Worm (Caenorhabditis elegans) whole organism, mixed stage, embryonic: ENCODE measurements around the gene col-119.

ENCODE experiments used
- M03D4.4 ChIP-seq: sonication (generic microtip); optimal IDR thresholded peaks from 2 replicates; lab custom pipeline; 2017; ENCODE audit warnings: mild to moderate bottlenecking, missing genetic modification characterization, missing compliant biosample characterization
- blmp-1 ChIP-seq: fragments of 150-350 bp; optimal IDR thresholded peaks from 2 replicates; lab custom pipeline; 2014; ENCODE audit warnings: missing biosample characterization, missing genetic modification characterization
- ces-1 ChIP-seq: fragments of 150-350 bp; optimal IDR thresholded peaks from 2 replicates; lab custom pipeline; 2014; ENCODE audit warnings: missing biosample characterization, missing genetic modification reagents, missing genetic modification characterization
- elt-1 ChIP-seq: sonication (generic microtip); optimal IDR thresholded peaks from 2 replicates; lab custom pipeline; 2017; ENCODE audit warnings: missing genetic modification characterization, mild to moderate bottlenecking, missing compliant biosample characterization, antibody characterized with exemption, moderate library complexity, borderline replicate concordance; ENCODE audit not compliant: insufficient read depth
- elt-3 ChIP-seq: fragments of 150-350 bp; optimal IDR thresholded peaks from 2 replicates; lab custom pipeline; 2014; ENCODE audit warnings: missing biosample characterization, missing genetic modification characterization
- lin-13 ChIP-seq: fragments of 150-350 bp; optimal IDR thresholded peaks from 2 replicates; lab custom pipeline; 2014; ENCODE audit warnings: missing biosample characterization, missing genetic modification characterization
- mep-1 ChIP-seq: fragments of 150-350 bp; optimal IDR thresholded peaks from 2 replicates; lab custom pipeline; 2017; ENCODE audit warnings: missing biosample characterization, missing genetic modification reagents, missing genetic modification characterization, inconsistent platforms
- nhr-237 ChIP-seq: fragments of 150-350 bp; optimal IDR thresholded peaks from 2 replicates; lab custom pipeline; 2014; ENCODE audit warnings: missing biosample characterization, missing genetic modification characterization
- snpc-4 ChIP-seq: fragments of 150-350 bp; optimal IDR thresholded peaks from 2 replicates; lab custom pipeline; 2014; ENCODE audit warnings: missing biosample characterization, missing genetic modification characterization
- unc-62 ChIP-seq: fragments of 150-350 bp; optimal IDR thresholded peaks from 2 replicates; lab custom pipeline; 2014; ENCODE audit warnings: missing biosample characterization, missing genetic modification reagents, missing genetic modification characterization

DNA sequence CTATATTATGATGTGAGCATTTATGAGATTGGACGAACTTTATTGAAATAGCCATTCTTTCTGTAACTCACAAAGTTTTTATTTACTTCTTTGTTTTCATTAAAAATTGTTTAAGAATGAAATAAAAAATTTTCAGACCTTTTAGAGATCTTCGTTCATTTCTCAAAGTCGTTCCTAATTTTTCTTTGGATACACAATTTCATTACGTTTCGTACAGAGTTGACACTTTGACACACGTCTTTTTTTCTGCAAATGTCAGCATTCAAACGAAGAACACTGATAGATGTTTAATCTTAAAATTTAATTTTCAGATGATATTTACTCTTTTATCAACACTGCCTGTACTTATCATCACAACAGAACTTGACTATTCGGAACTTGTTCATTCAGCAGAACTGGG, 36.9 kb upstream of the col-119 start, which contains the start of gene acc-2:
- TF ChIP-seq ces-1 (GFP tag; lab: Kevin White, UChicago), result no peak
- TF ChIP-seq unc-62 (GFP tag; lab: Kevin White, UChicago), result no peak
- no peak for TF ChIP-seq elt-3
- no peak for TF ChIP-seq nhr-237 (tag; lab: Kevin White, UChicago)
- no peak for TF ChIP-seq mep-1 (tag; lab: Kevin White, UChicago)
- no peak for TF ChIP-seq blmp-1 (tag; lab: Kevin White, UChicago)
- TF ChIP-seq elt-1, result no peak
- TF ChIP-seq M03D4.4 (tag; lab: Kevin White, UChicago), result no peak
- no peak for TF ChIP-seq snpc-4 (tag; lab: Kevin White, UChicago)
- TF ChIP-seq lin-13 (tag; lab: Kevin White, UChicago), result no peak
